Fruit fly (Drosophila melanogaster) whole organism, embryonic: ENCODE results near the gene grnd.

Experiments
- Awh ChIP-seq: fragments of 200-800 bp; sonication (Bioruptor generic); IDR thresholded peaks from 2 replicates; pipeline ENCODE4, ENCODE4 v1.3.6; 2022; ENCODE audit warnings: missing biosample characterization, missing genetic modification characterization
- CG10209 ChIP-seq: fragments of 200-800 bp; sonication (Bioruptor generic); optimal IDR thresholded peaks from 3 replicates; lab custom pipeline; 2017; ENCODE audit warnings: missing biosample characterization, mild to moderate bottlenecking, missing genetic modification characterization, missing genetic modification reagents
- CG10543 ChIP-seq: fragments of 200-800 bp; sonication (Bioruptor generic); optimal IDR thresholded peaks from 3 replicates; lab custom pipeline; 2017; ENCODE audit warnings: missing biosample characterization, mild to moderate bottlenecking, missing genetic modification characterization, moderate library complexity
- CG11504 ChIP-seq: fragments of 200-800 bp; sonication (Bioruptor generic); optimal IDR thresholded peaks from 3 replicates; lab custom pipeline; 2019; ENCODE audit warnings: missing biosample characterization, mild to moderate bottlenecking, missing genetic modification characterization, moderate library complexity
- CG11695 ChIP-seq: fragments of 200-800 bp; sonication (Bioruptor generic); IDR thresholded peaks from 3 replicates; pipeline ENCODE4 v1.3.6; 2022; ENCODE audit warnings: missing biosample characterization, missing genetic modification characterization
- CG13287 ChIP-seq: fragments of 200-800 bp; sonication (Bioruptor generic); IDR thresholded peaks from 2 replicates; pipeline ENCODE4 v1.3.6; 2022; ENCODE audit warnings: missing biosample characterization, missing genetic modification characterization; ENCODE audit not compliant: partially characterized antibody
- CG15514 ChIP-seq: fragments of 200-800 bp; sonication (Bioruptor generic); optimal IDR thresholded peaks from 3 replicates; lab custom pipeline; 2017; ENCODE audit warnings: missing biosample characterization, missing genetic modification characterization, mild to moderate bottlenecking, moderate library complexity, missing genetic modification reagents
- CG15601 ChIP-seq: fragments of 200-800 bp; sonication (Bioruptor generic); optimal IDR thresholded peaks from 3 replicates; lab custom pipeline; 2019; ENCODE audit warnings: missing biosample characterization, mild to moderate bottlenecking, missing genetic modification characterization, moderate library complexity
- CG1603 ChIP-seq: fragments of 200-800 bp; sonication (Bioruptor generic); optimal IDR thresholded peaks from 2 replicates; lab custom pipeline; 2019; ENCODE audit warnings: missing biosample characterization, mild to moderate bottlenecking, missing genetic modification characterization, moderate library complexity
- CG17328 ChIP-seq: fragments of 200-800 bp; sonication (Bioruptor generic); IDR thresholded peaks from 2 replicates; pipeline ENCODE4 v1.3.6; 2022; ENCODE audit warnings: missing biosample characterization, missing genetic modification characterization
- CG32772 ChIP-seq: fragments of 200-800 bp; sonication (Bioruptor generic); IDR thresholded peaks from 2 replicates; pipeline ENCODE4 v1.3.6; 2022; ENCODE audit warnings: missing biosample characterization, missing genetic modification characterization
- CG34422 ChIP-seq: fragments of 200-800 bp; sonication (Bioruptor generic); IDR thresholded peaks from 3 replicates; pipeline ENCODE4 v1.3.6; 2022; ENCODE audit warnings: missing biosample characterization, missing genetic modification characterization
- CG42726 ChIP-seq: fragments of 200-800 bp; sonication (Bioruptor generic); IDR thresholded peaks from 2 replicates; pipeline ENCODE4 v1.3.6; 2022; ENCODE audit warnings: missing biosample characterization, missing genetic modification characterization; ENCODE audit not compliant: partially characterized antibody
- CG8089 ChIP-seq: fragments of 200-800 bp; sonication (Bioruptor generic); optimal IDR thresholded peaks from 3 replicates; lab custom pipeline; 2016; ENCODE audit warnings: missing biosample characterization, missing genetic modification characterization
- CG8924 ChIP-seq: fragments of 200-800 bp; optimal IDR thresholded peaks from 3 replicates; lab custom pipeline; 2019; ENCODE audit warnings: missing biosample characterization, mild to moderate bottlenecking, missing genetic modification characterization, moderate library complexity
- CG9727 ChIP-seq: fragments of 200-800 bp; sonication (Bioruptor generic); optimal IDR thresholded peaks from 3 replicates; lab custom pipeline; 2017; ENCODE audit warnings: missing biosample characterization, mild to moderate bottlenecking, missing genetic modification characterization
- CG9876 ChIP-seq: fragments of 200-800 bp; sonication (Bioruptor generic); optimal IDR thresholded peaks from 2 replicates; lab custom pipeline; 2016; ENCODE audit warnings: missing biosample characterization, missing genetic modification characterization
- Deaf1 ChIP-seq: fragments of 200-800 bp; optimal IDR thresholded peaks from 3 replicates; lab custom pipeline; 2019; ENCODE audit warnings: missing biosample characterization, mild to moderate bottlenecking, missing genetic modification characterization, moderate library complexity
- Dek ChIP-seq: fragments of 200-800 bp; sonication (Bioruptor generic); optimal IDR thresholded peaks from 3 replicates; lab custom pipeline; 2019; ENCODE audit warnings: missing biosample characterization, mild to moderate bottlenecking, missing genetic modification characterization, moderate library complexity
- Dfd ChIP-seq, 2 experiments: fragments of >200 bp; optimal IDR thresholded peaks; 2 replicates each; lab custom pipeline; 2017; ENCODE audit warnings: missing biosample characterization in 2 of 2, missing genetic modification characterization in 2 of 2
- HLHmδ ChIP-seq: fragments of 200-800 bp; sonication (Bioruptor generic); optimal IDR thresholded peaks from 2 replicates; lab custom pipeline; 2018; ENCODE audit warnings: missing biosample characterization, mild to moderate bottlenecking, missing genetic modification characterization, moderate library complexity
- HmgZ ChIP-seq: fragments of 200-800 bp; sonication (Bioruptor generic); optimal IDR thresholded peaks from 2 replicates; lab custom pipeline; 2018; ENCODE audit warnings: missing biosample characterization, mild to moderate bottlenecking, missing genetic modification characterization
- Hr39 ChIP-seq: fragments of >200 bp; optimal IDR thresholded peaks from 2 replicates; lab custom pipeline; 2017
- Jarid2 ChIP-seq: fragments of 200-800 bp; sonication (Bioruptor generic); optimal IDR thresholded peaks from 3 replicates; lab custom pipeline; 2017; ENCODE audit warnings: mild to moderate bottlenecking, missing biosample characterization, missing genetic modification reagents, missing genetic modification characterization
- Lhr ChIP-seq: fragments of 200-800 bp; sonication (Bioruptor generic); optimal IDR thresholded peaks from 3 replicates; lab custom pipeline; 2017; ENCODE audit warnings: mild to moderate bottlenecking, missing biosample characterization, missing genetic modification reagents, missing genetic modification characterization
- MESR4 ChIP-seq: fragments of 200-800 bp; sonication (Bioruptor generic); optimal IDR thresholded peaks from 2 replicates; lab custom pipeline; 2018; ENCODE audit warnings: missing biosample characterization, mild to moderate bottlenecking, missing genetic modification characterization, moderate library complexity
- Med ChIP-seq: fragments of 200-800 bp; sonication (Bioruptor generic); peaks from one replicate; lab custom pipeline; 2016; ENCODE audit warnings: missing biosample characterization, missing genetic modification characterization, mild to moderate bottlenecking, inconsistent platforms, moderate library complexity
- Nf-YB ChIP-seq: fragments of 200-800 bp; sonication (Bioruptor generic); optimal IDR thresholded peaks from 3 replicates; lab custom pipeline; 2019; ENCODE audit warnings: missing biosample characterization, mild to moderate bottlenecking, missing genetic modification characterization, moderate library complexity
- Scr ChIP-seq: fragments of 200-800 bp; sonication (Bioruptor generic); IDR thresholded peaks from 2 replicates; pipeline ENCODE4 v1.3.6; 2022; ENCODE audit warnings: missing biosample characterization, missing genetic modification characterization; ENCODE audit not compliant: partially characterized antibody
- dati ChIP-seq: fragments of 200-800 bp; sonication (Bioruptor generic); IDR thresholded peaks from 2 replicates; pipeline ENCODE4 v1.3.6; 2022; ENCODE audit warnings: missing biosample characterization, missing genetic modification characterization
- dysf ChIP-seq: fragments of 200-800 bp; sonication (Bioruptor generic); IDR thresholded peaks from 3 replicates; pipeline ENCODE4 v1.3.6; 2022; ENCODE audit warnings: missing biosample characterization, missing genetic modification characterization
- emc ChIP-seq: fragments of 200-800 bp; sonication (Bioruptor generic); optimal IDR thresholded peaks from 2 replicates; lab custom pipeline; 2016; ENCODE audit warnings: missing biosample characterization, missing genetic modification characterization
- en ChIP-seq: fragments of 200-800 bp; sonication (Bioruptor generic); optimal IDR thresholded peaks from 2 replicates; lab custom pipeline; 2016; ENCODE audit warnings: missing biosample characterization, missing genetic modification characterization
- hb ChIP-seq: fragments of 200-800 bp; sonication (Bioruptor generic); IDR thresholded peaks from 3 replicates; pipeline ENCODE4 v1.3.6; 2022; ENCODE audit warnings: missing biosample characterization, missing genetic modification characterization; ENCODE audit not compliant: partially characterized antibody
- hkb ChIP-seq, 2 experiments: fragments of 200-800 bp in 1 of 2; fragments of >200 bp in 1 of 2; sonication (Bioruptor generic) in 1 of 2; IDR thresholded peaks in 1 of 2; optimal IDR thresholded peaks in 1 of 2; 2 replicates each; pipeline versions ENCODE4 v1.3.6 to Lab custom; 2017 to 2022; ENCODE audit warnings: missing biosample characterization in 1 of 2, missing genetic modification characterization in 1 of 2
- nerfin-2 ChIP-seq: fragments of 200-800 bp; sonication (Bioruptor generic); IDR thresholded peaks from 2 replicates; pipeline ENCODE4 v1.3.6; 2022; ENCODE audit warnings: missing biosample characterization, missing genetic modification characterization; ENCODE audit not compliant: partially characterized antibody
- nom ChIP-seq: fragments of 200-800 bp; sonication (Bioruptor generic); optimal IDR thresholded peaks from 2 replicates; lab custom pipeline; 2017; ENCODE audit warnings: missing biosample characterization, missing genetic modification characterization, mild to moderate bottlenecking, moderate library complexity, missing genetic modification reagents
- pan ChIP-seq, 4 experiments: fragments of >200 bp in 3 of 4; fragments of 200-800 bp in 1 of 4; sonication (Bioruptor generic) in 1 of 4; optimal IDR thresholded peaks in 3 of 4; IDR thresholded peaks in 1 of 4; 2 replicates each; pipeline versions ENCODE4 v1.3.6 to Lab custom; 2017 to 2022; ENCODE audit warnings: missing biosample characterization in 2 of 4, missing genetic modification characterization in 2 of 4, mixed read lengths in 1 of 4
- prd ChIP-seq, 3 experiments: fragments of >200 bp in 2 of 3; fragments of 200-800 bp in 1 of 3; sonication (Bioruptor generic) in 1 of 3; optimal IDR thresholded peaks in 2 of 3; IDR thresholded peaks in 1 of 3; 2 replicates in 2 of 3; 3 replicates in 1 of 3; pipeline versions ENCODE4 v1.3.6 to Lab custom; 2017 to 2022; ENCODE audit warnings: missing biosample characterization in 1 of 3, missing genetic modification characterization in 1 of 3
- pros ChIP-seq: fragments of 200-800 bp; sonication (Bioruptor generic); optimal IDR thresholded peaks from 3 replicates; lab custom pipeline; 2019; ENCODE audit warnings: missing biosample characterization, mild to moderate bottlenecking, missing genetic modification characterization, moderate library complexity
- schlank ChIP-seq: fragments of 200-800 bp; sonication (Bioruptor generic); optimal IDR thresholded peaks from 2 replicates; lab custom pipeline; 2018; ENCODE audit warnings: missing biosample characterization, mild to moderate bottlenecking, missing genetic modification characterization
- stc ChIP-seq: fragments of 200-800 bp; sonication (Bioruptor generic); IDR thresholded peaks from 2 replicates; pipeline ENCODE4 v1.3.6; 2022; ENCODE audit warnings: missing biosample characterization, missing genetic modification characterization
- tll ChIP-seq, 2 experiments: fragments of 200-800 bp in 1 of 2; fragments of >200 bp in 1 of 2; sonication (Bioruptor generic) in 1 of 2; optimal IDR thresholded peaks; 2 replicates each; lab custom pipeline; 2017 to 2019; ENCODE audit warnings: missing biosample characterization in 2 of 2, missing genetic modification characterization in 2 of 2, mild to moderate bottlenecking in 1 of 2, moderate library complexity in 1 of 2
- toy ChIP-seq: fragments of 200-800 bp; sonication (Bioruptor generic); IDR thresholded peaks from 2 replicates; pipeline ENCODE4 v1.3.6; 2022; ENCODE audit warnings: missing biosample characterization, missing genetic modification characterization
- unc-4 ChIP-seq: fragments of 200-800 bp; sonication (Bioruptor generic); IDR thresholded peaks from 2 replicates; pipeline ENCODE4 v1.3.6; 2022; ENCODE audit warnings: missing biosample characterization, missing genetic modification characterization; ENCODE audit not compliant: partially characterized antibody
- zfh1 ChIP-seq: fragments of 200-800 bp; sonication (Bioruptor generic); IDR thresholded peaks from 3 replicates; pipeline ENCODE4 v1.3.6; 2022; ENCODE audit warnings: missing biosample characterization, missing genetic modification characterization

grnd gene

DNA sequence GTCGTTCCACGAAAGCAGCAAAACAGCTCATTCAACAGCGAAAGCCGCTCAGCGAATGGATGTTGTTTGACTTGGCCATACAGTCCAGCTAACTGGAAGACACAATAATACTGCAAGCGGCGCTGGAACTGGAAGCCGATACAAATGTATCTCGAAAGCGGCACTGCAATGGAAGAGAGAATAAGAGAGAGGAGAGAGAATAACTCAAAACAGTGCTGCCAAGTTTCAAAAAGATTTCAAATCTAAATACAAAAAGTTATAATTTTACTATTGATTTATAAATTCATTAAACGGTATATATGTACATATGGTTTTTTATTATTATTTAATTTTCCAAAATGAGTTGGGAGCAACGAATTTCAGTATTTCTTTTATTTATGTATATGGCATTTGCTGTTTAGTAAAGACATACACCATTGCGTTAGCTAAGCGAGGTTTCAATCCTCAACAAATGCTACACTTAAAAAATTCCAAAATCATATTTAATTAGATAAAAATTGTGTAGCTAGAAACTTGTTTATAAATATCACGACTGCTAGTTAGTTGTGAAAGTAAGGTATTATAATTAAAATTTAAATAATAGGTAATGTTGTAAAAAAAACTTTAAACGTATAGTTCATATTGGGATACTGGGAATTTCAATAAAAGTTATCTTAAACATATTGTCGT, 701 bp upstream of the grnd start, which contains the start of gene CG10283 (continued):
- peak; percentile 45; the same call in 1 of the 2 replicates for TF ChIP-seq CG42726 (GFP tag; lab: Robert Waterston, UW)
- no peak for TF ChIP-seq CG11695 (GFP tag; lab: Robert Waterston, UW)
- peak; percentile 23; the same call in 1 of the 2 replicates for TF ChIP-seq stc (GFP tag; lab: Robert Waterston, UW)
- no peak for TF ChIP-seq zfh1 (GFP tag; lab: Robert Waterston, UW)
- no peak for TF ChIP-seq nerfin-2 (GFP tag; lab: Robert Waterston, UW)
- peak; percentile 7 for TF ChIP-seq HmgZ (tag; lab: Kevin White, UChicago)
- peak; percentile 91 for TF ChIP-seq Jarid2 (GFP tag; lab: Kevin White, UChicago)
- TF ChIP-seq CG17328 (GFP tag; lab: Robert Waterston, UW), result no peak
- peak; percentile 30 for TF ChIP-seq CG15601 (tag; lab: Kevin White, UChicago)
- TF ChIP-seq Awh (GFP tag; lab: Robert Waterston, UW), result 0 out of 2 replicates have a peak, but pooled peaks have one; percentile 9
- TF ChIP-seq HLHmδ, result peak; percentile 92
- TF ChIP-seq prd (optimal IDR thresholded peaks at IDR 0.05; lab: Kevin White, UChicago), result no peak
- 0 out of 3 replicates have a peak, but pooled peaks have one; percentile 16 for TF ChIP-seq prd (GFP tag; IDR thresholded peaks at IDR 0.05; lab: Robert Waterston, UW)
- TF ChIP-seq CG32772 (GFP tag; lab: Robert Waterston, UW), result peak; percentile 33; the same call in 1 of the 2 replicates
- peak; percentile 57 for TF ChIP-seq CG9727 (GFP tag; lab: Kevin White, UChicago)
- peak; percentile 50; the same call in 1 of the 2 replicates for TF ChIP-seq CG13287
- no peak for TF ChIP-seq hkb (optimal IDR thresholded peaks at IDR 0.05; lab: Kevin White, UChicago)
- TF ChIP-seq hkb (GFP tag; IDR thresholded peaks at IDR 0.05; lab: Robert Waterston, UW), result peak; percentile 43; the same call in 1 of the 2 replicates
- TF ChIP-seq CG9876 (GFP tag; lab: Kevin White, UChicago), result no peak
- peak; percentile 63 for TF ChIP-seq CG15514 (GFP tag; lab: Kevin White, UChicago)
- peak; percentile 17 for TF ChIP-seq MESR4
- TF ChIP-seq dati (GFP tag; lab: Robert Waterston, UW), result no peak
- TF ChIP-seq CG10543 (GFP tag; lab: Kevin White, UChicago), result no peak
- peak; percentile 75 for TF ChIP-seq Med
- TF ChIP-seq Nf-YB (GFP tag; lab: Kevin White, UChicago), result peak; percentile 26
- TF ChIP-seq Deaf1, result peak; percentile 26
- peak; percentile 16 for TF ChIP-seq CG10209 (GFP tag; lab: Kevin White, UChicago)
- 0 out of 2 replicates have a peak, but pooled peaks have one; percentile 12 for TF ChIP-seq unc-4 (GFP tag; lab: Robert Waterston, UW)
- TF ChIP-seq Hr39 (lab: Kevin White, UChicago), result no peak
- TF ChIP-seq Dfd (GFP tag; optimal IDR thresholded peaks at IDR 0.05; lab: Kevin White, UChicago), result no peak
- TF ChIP-seq CG34422 (GFP tag; lab: Robert Waterston, UW), result peak; percentile 51; the same call in 1 of the 3 replicates
- TF ChIP-seq pros (GFP tag; lab: Kevin White, UChicago), result peak; percentile 31
- TF ChIP-seq CG1603 (tag; lab: Kevin White, UChicago), result peak; percentile 29
- TF ChIP-seq en (GFP tag; lab: Kevin White, UChicago), result no peak
- no peak for TF ChIP-seq emc (GFP tag; lab: Kevin White, UChicago)
- peak; percentile 61 for TF ChIP-seq Lhr
- TF ChIP-seq Scr (GFP tag; lab: Robert Waterston, UW), result no peak; the same call in none of the 2 replicates
- TF ChIP-seq pan (optimal IDR thresholded peaks at IDR 0.05; lab: Kevin White, UChicago), result no peak
- TF ChIP-seq pan (GFP tag; optimal IDR thresholded peaks at IDR 0.05 in 1 of 2, IDR thresholded peaks at IDR 0.05 in 1 of 2), result peak in 1 of 2 experiments; percentile 41
- TF ChIP-seq schlank (tag; lab: Kevin White, UChicago), result no peak
- peak; percentile 52 for TF ChIP-seq Dek (tag; lab: Kevin White, UChicago)
- TF ChIP-seq tll (GFP tag; optimal IDR thresholded peaks at IDR 0.05; lab: Kevin White, UChicago), result no peak
- no peak; the same call in 2 of the 3 replicates for TF ChIP-seq dysf
- TF ChIP-seq CG8089 (GFP tag; lab: Kevin White, UChicago), result no peak
- no peak for TF ChIP-seq toy (GFP tag; lab: Robert Waterston, UW)
- no peak for TF ChIP-seq hb (GFP tag; lab: Robert Waterston, UW)
- TF ChIP-seq nom, result peak; percentile 33
- peak; percentile 21 for TF ChIP-seq CG8924
- TF ChIP-seq CG11504 (tag; lab: Kevin White, UChicago), result peak; percentile 77
